Worm (Caenorhabditis elegans) whole organism, young adult: ENCODE results near the gene fbxa-88.

Experiments used
- B0019.2 ChIP-seq: fragments of 200-800 bp; sonication (Bioruptor generic); conservative IDR thresholded peaks from 2 replicates; pipeline ENCODE4 v1.3.6; 2022; ENCODE audit warnings: missing genetic modification reagents, missing genetic modification characterization, missing compliant biosample characterization
- B0336.3 ChIP-seq: fragments of 200-800 bp; sonication (Bioruptor generic); IDR thresholded peaks from 2 replicates; pipeline ENCODE4 v1.3.6; 2022; ENCODE audit warnings: missing genetic modification characterization, missing compliant biosample characterization
- ama-1 ChIP-seq, 3 experiments: fragments of 150-350 bp in 1 of 3; sonication (generic microtip) in 2 of 3; optimal IDR thresholded peaks; 2 replicates each; lab custom pipeline; 2014 to 2018; ENCODE audit warnings: missing biosample characterization in 2 of 3, missing genetic modification characterization in 2 of 3, missing genetic modification reagents in 2 of 3
- atf-7 ChIP-seq: sonication (generic microtip); optimal IDR thresholded peaks from 2 replicates; lab custom pipeline; 2017; ENCODE audit warnings: mild to moderate bottlenecking, missing genetic modification characterization, missing compliant biosample characterization
- fkh-3 ChIP-seq: sonication (generic microtip); optimal IDR thresholded peaks from 2 replicates; lab custom pipeline; 2016; ENCODE audit warnings: mild to moderate bottlenecking, missing genetic modification characterization, missing compliant biosample characterization
- madf-3 ChIP-seq: fragments of 200-800 bp; sonication (Bioruptor generic); IDR thresholded peaks from 2 replicates; pipeline ENCODE4 v1.3.6; 2022; ENCODE audit warnings: missing genetic modification reagents, missing genetic modification characterization, missing compliant biosample characterization
- snpc-4 ChIP-seq, 5 experiments: fragments of 150-350 bp in 1 of 5; sonication (generic microtip) in 4 of 5; optimal IDR thresholded peaks; 2 replicates each; lab custom pipeline; 2014 to 2018; ENCODE audit warnings: missing genetic modification characterization in 5 of 5, missing biosample characterization in 3 of 5, antibody characterized with exemption in 2 of 5, mild to moderate bottlenecking in 2 of 5, missing compliant biosample characterization in 2 of 5, missing genotype in 2 of 5, moderate library complexity in 2 of 5, missing genetic modification reagents in 1 of 5
- ztf-28 ChIP-seq: fragments of 200-800 bp; sonication (Bioruptor generic); IDR thresholded peaks from 2 replicates; pipeline ENCODE4 v1.3.6; 2022; ENCODE audit warnings: missing genetic modification reagents, missing genetic modification characterization, missing compliant biosample characterization

DNA sequence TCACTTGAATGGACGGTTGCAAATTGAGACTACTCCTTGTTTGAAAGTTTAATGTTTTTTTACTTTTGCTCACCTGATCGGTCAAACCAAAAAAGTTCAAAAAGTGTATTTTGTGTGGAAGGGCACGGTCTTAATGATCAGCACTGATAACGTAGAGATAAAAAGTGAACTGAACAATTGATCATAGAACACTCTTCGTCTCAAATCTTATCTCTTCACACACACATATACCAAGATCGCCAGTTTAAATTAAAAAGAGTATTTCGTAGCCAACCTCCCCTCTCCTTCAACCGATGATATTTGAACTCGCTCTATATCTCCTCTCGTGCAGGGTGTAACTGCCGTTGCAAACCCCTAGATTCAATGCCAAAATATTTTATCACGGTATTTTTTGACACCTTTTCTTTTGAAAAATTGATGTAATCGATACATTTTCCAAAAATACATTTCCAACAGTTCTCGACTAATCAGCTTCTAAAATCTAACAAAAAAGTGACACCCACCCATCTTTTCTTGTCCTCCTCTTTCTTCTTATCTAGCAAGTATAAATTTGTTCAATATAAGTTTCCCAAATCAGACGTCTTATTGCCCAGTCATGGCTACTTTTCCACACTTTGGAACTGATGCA is 42.7 kb downstream of the fbxa-88 start, which contains the start of gene cth-1:
- no peak for TF ChIP-seq ama-1 (optimal IDR thresholded peaks at IDR 0.05; lab: Kevin White, UChicago)
- no peak for TF ChIP-seq ama-1 (GFP tag; optimal IDR thresholded peaks at IDR 0.05; lab: Kevin White, UChicago)
- TF ChIP-seq fkh-3 (tag; lab: Kevin White, UChicago), result no peak
- no peak for TF ChIP-seq ztf-28 (GFP tag; lab: Robert Waterston, UW)
- no peak for TF ChIP-seq snpc-4 (GFP tag; optimal IDR thresholded peaks at IDR 0.05; lab: Kevin White, UChicago)
- TF ChIP-seq snpc-4 (tag; optimal IDR thresholded peaks at IDR 0.05; lab: Kevin White, UChicago), result no peak
- no peak for TF ChIP-seq B0336.3 (GFP tag; lab: Robert Waterston, UW)
- no peak for TF ChIP-seq B0019.2 (GFP tag; lab: Robert Waterston, UW)
- no peak for TF ChIP-seq madf-3 (GFP tag; lab: Robert Waterston, UW)
- TF ChIP-seq atf-7 (tag; lab: Kevin White, UChicago), result no peak
